Worm (Caenorhabditis elegans) whole organism, late embryonic: Measurements from ENCODE around the gene tag-335.

Experiments used
- F13H6.1 ChIP-seq: sonication (generic microtip); optimal IDR thresholded peaks from 2 replicates; lab custom pipeline; 2016; ENCODE audit warnings: missing genetic modification characterization, missing compliant biosample characterization
- ama-1 ChIP-seq: fragments of 150-350 bp; optimal IDR thresholded peaks from 2 replicates; lab custom pipeline; 2014
- hlh-15 ChIP-seq: sonication (generic microtip); optimal IDR thresholded peaks from 2 replicates; lab custom pipeline; 2016; ENCODE audit warnings: missing genetic modification characterization, missing compliant biosample characterization
- tbx-7 ChIP-seq: sonication (generic microtip); optimal IDR thresholded peaks from 2 replicates; lab custom pipeline; 2016; ENCODE audit warnings: missing genotype, missing genetic modification characterization, missing compliant biosample characterization
- unc-3 ChIP-seq, 2 experiments: fragments of 200-800 bp in 1 of 2; sonication (Bioruptor generic) in 1 of 2; sonication (generic microtip) in 1 of 2; conservative IDR thresholded peaks in 1 of 2; optimal IDR thresholded peaks in 1 of 2; 2 replicates each; pipeline versions ENCODE4 v1.3.6 to Lab custom; 2016 to 2022; ENCODE audit warnings: missing compliant biosample characterization in 2 of 2, missing genetic modification characterization in 2 of 2, missing genetic modification reagents in 1 of 2

DNA sequence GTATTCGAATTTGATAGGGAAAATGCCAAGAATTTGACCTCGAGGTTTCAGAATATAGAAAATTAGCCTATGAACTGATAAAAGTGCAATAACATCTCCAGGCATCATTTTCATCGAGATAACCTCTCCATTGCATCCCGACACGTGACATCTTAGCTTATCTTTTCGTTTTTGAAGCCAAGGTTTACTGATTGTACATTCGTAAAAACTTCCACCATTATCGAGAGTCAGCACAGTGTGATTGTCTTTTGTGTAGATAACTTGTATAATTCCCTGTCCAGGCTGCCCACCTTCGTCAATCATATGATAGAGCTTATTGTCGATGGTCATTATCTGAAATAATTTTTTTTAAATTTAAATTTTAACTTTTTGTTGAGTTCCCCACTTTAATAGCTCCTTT, 4.0 kb downstream of the tag-335 start:
- TF ChIP-seq hlh-15 (tag; lab: Kevin White, UChicago) (no peak), F13H6.1 (tag; lab: Kevin White, UChicago) (no peak), ama-1 (no peak), unc-3 (GFP tag; conservative IDR thresholded peaks at IDR 0.05; lab: Robert Waterston, UW) (no peak), unc-3 (tag; optimal IDR thresholded peaks at IDR 0.05; lab: Kevin White, UChicago) (no peak), tbx-7 (no peak)
